Worm (Caenorhabditis elegans) whole organism, L3 larva: ENCODE results near the gene cpb-2.
A peak's percentile ranks its signal among the peaks of the same experiment; 100 is the strongest.

Source experiments
- R02D3.7 ChIP-seq: fragments of 150-350 bp; optimal IDR thresholded peaks from 2 replicates; lab custom pipeline; 2014; ENCODE audit warnings: missing biosample characterization, missing genetic modification characterization
- ZK546.5 ChIP-seq: sonication (generic microtip); optimal IDR thresholded peaks from 2 replicates; lab custom pipeline; 2017; ENCODE audit warnings: missing biosample characterization, missing genetic modification characterization
- ceh-16 ChIP-seq: sonication (generic microtip); optimal IDR thresholded peaks from 2 replicates; lab custom pipeline; 2017; ENCODE audit warnings: missing biosample characterization, missing genetic modification characterization
- ceh-9 ChIP-seq: sonication (generic microtip); optimal IDR thresholded peaks from 2 replicates; lab custom pipeline; 2018; ENCODE audit warnings: missing biosample characterization, missing genetic modification characterization
- daf-12 ChIP-seq: fragments of 150-350 bp; optimal IDR thresholded peaks from 2 replicates; lab custom pipeline; 2014; ENCODE audit warnings: missing biosample characterization, missing genetic modification reagents, missing genetic modification characterization
- egl-5 ChIP-seq: fragments of 150-350 bp; optimal IDR thresholded peaks from 2 replicates; lab custom pipeline; 2017; ENCODE audit warnings: missing biosample characterization, missing genetic modification reagents, missing genetic modification characterization, inconsistent platforms
- elt-1 ChIP-seq: fragments of 150-350 bp; optimal IDR thresholded peaks from 2 replicates; lab custom pipeline; 2014; ENCODE audit warnings: missing biosample characterization, missing genetic modification characterization
- elt-2 ChIP-seq: sonication (generic microtip); optimal IDR thresholded peaks from 2 replicates; lab custom pipeline; 2016; ENCODE audit warnings: missing genetic modification reagents, mild to moderate bottlenecking, missing genetic modification characterization, missing compliant biosample characterization
- elt-3 ChIP-seq, 3 experiments: fragments of 150-350 bp in 1 of 3; sonication (generic microtip) in 2 of 3; optimal IDR thresholded peaks; 2 replicates in 2 of 3; 4 replicates in 1 of 3; lab custom pipeline; 2014 to 2017; ENCODE audit warnings: missing biosample characterization in 3 of 3, missing genetic modification characterization in 3 of 3
- fkh-10 ChIP-seq: sonication (generic microtip); optimal IDR thresholded peaks from 2 replicates; lab custom pipeline; 2017; ENCODE audit warnings: missing biosample characterization, missing genetic modification reagents, missing genetic modification characterization
- fkh-2 ChIP-seq: fragments of 150-350 bp; optimal IDR thresholded peaks from 2 replicates; lab custom pipeline; 2014; ENCODE audit warnings: missing biosample characterization, missing genetic modification reagents, missing genetic modification characterization
- fos-1 ChIP-seq: fragments of 150-350 bp; optimal IDR thresholded peaks from 2 replicates; lab custom pipeline; 2014; ENCODE audit warnings: missing biosample characterization, missing genetic modification characterization
- hmg-11 ChIP-seq: sonication (generic microtip); optimal IDR thresholded peaks from 2 replicates; lab custom pipeline; 2016; ENCODE audit warnings: missing genetic modification characterization, missing compliant biosample characterization
- lin-15B ChIP-seq: fragments of 150-350 bp; optimal IDR thresholded peaks from 2 replicates; lab custom pipeline; 2014; ENCODE audit warnings: missing biosample characterization, missing genetic modification characterization
- lsy-12 ChIP-seq: sonication (generic microtip); optimal IDR thresholded peaks from 2 replicates; lab custom pipeline; 2016; ENCODE audit warnings: mild to moderate bottlenecking, missing genetic modification characterization, missing compliant biosample characterization
- mdl-1 ChIP-seq: fragments of 150-350 bp; optimal IDR thresholded peaks from 2 replicates; lab custom pipeline; 2014; ENCODE audit warnings: missing biosample characterization, missing genetic modification characterization
- mml-1 ChIP-seq: fragments of 150-350 bp; sonication (generic microtip); optimal IDR thresholded peaks from 3 replicates; lab custom pipeline; 2014; ENCODE audit warnings: missing biosample characterization, missing genetic modification characterization
- nfya-1 ChIP-seq: sonication (generic microtip); optimal IDR thresholded peaks from 2 replicates; lab custom pipeline; 2017; ENCODE audit warnings: missing genetic modification characterization, mild to moderate bottlenecking, missing compliant biosample characterization, antibody characterized with exemption, moderate library complexity; ENCODE audit not compliant: insufficient read depth
- nhr-11 ChIP-seq: fragments of 150-350 bp; optimal IDR thresholded peaks from 2 replicates; lab custom pipeline; 2014; ENCODE audit warnings: missing biosample characterization, missing genetic modification characterization
- nhr-12 ChIP-seq: fragments of 150-350 bp; optimal IDR thresholded peaks from 2 replicates; lab custom pipeline; 2014; ENCODE audit warnings: missing biosample characterization, missing genetic modification characterization
- nhr-23 ChIP-seq: fragments of 150-350 bp; optimal IDR thresholded peaks from 2 replicates; lab custom pipeline; 2014; ENCODE audit warnings: missing biosample characterization, missing genetic modification reagents, missing genetic modification characterization
- nhr-237 ChIP-seq: fragments of 150-350 bp; optimal IDR thresholded peaks from 2 replicates; lab custom pipeline; 2014; ENCODE audit warnings: missing biosample characterization, missing genetic modification characterization
- nhr-25 ChIP-seq: sonication (generic microtip); optimal IDR thresholded peaks from 2 replicates; lab custom pipeline; 2017; ENCODE audit warnings: missing biosample characterization, missing genetic modification characterization
- nhr-43 ChIP-seq: sonication (generic microtip); optimal IDR thresholded peaks from 2 replicates; lab custom pipeline; 2016; ENCODE audit warnings: mild to moderate bottlenecking, missing genetic modification characterization, missing compliant biosample characterization; ENCODE audit not compliant: poor library complexity, severe bottlenecking
- nhr-67 ChIP-seq: fragments of 150-350 bp; optimal IDR thresholded peaks from 2 replicates; lab custom pipeline; 2014; ENCODE audit warnings: missing biosample characterization, missing genetic modification characterization
- nhr-77 ChIP-seq: fragments of 150-350 bp; optimal IDR thresholded peaks from 2 replicates; lab custom pipeline; 2014; ENCODE audit warnings: missing biosample characterization, missing genetic modification characterization
- pqm-1 ChIP-seq: fragments of 150-350 bp; optimal IDR thresholded peaks from 2 replicates; lab custom pipeline; 2017; ENCODE audit warnings: missing biosample characterization, missing genetic modification characterization, inconsistent platforms
- unc-39 ChIP-seq: sonication (generic microtip); optimal IDR thresholded peaks from 4 replicates; lab custom pipeline; 2017; ENCODE audit warnings: missing biosample characterization, missing genetic modification characterization
- unc-62 ChIP-seq: fragments of 150-350 bp; sonication (generic microtip); optimal IDR thresholded peaks from 4 replicates; lab custom pipeline; 2014; ENCODE audit warnings: missing biosample characterization, missing genetic modification reagents, missing genetic modification characterization
- zag-1 ChIP-seq: fragments of 150-350 bp; optimal IDR thresholded peaks from 2 replicates; lab custom pipeline; 2014; ENCODE audit warnings: missing biosample characterization, missing genetic modification characterization
- ztf-11 ChIP-seq: fragments of 150-350 bp; optimal IDR thresholded peaks from 2 replicates; lab custom pipeline; 2014; ENCODE audit warnings: missing biosample characterization, missing genetic modification characterization

cpb-2 gene

ce11 chrII:6192484-6192883, at the start of gene cpb-2:
Gene cpb-2 (plus strand): TSS chrII:6192784.
- TF ChIP-seq elt-2 (no peak), elt-3 (tag; optimal IDR thresholded peaks at IDR 0.05; lab: Kevin White, UChicago) (no peak), hmg-11 (no peak), elt-1 (tag; lab: Kevin White, UChicago) (no peak), ztf-11 (tag; lab: Kevin White, UChicago) (no peak), ceh-16 (no peak), nhr-67 (tag; lab: Kevin White, UChicago) (no peak), nhr-23 (tag; lab: Kevin White, UChicago) (no peak)

DNA sequence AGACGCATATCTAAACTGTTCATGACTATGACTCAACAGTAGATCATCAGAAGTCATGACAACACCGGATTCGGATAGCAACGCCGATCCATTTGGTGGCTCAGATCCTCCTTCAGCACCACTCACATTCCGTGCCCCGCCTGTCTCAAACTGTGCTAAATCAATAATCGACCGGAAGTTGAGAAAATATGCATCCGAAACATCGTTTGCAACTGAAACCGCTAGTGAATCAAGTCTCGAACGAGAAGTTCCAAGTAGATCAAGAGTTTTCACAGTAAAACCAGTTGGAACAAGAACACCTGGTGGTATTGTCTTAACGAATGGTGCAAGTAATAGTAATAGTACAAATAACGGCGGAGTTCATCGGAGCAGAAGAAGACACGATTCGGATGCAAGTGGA, 45.5 kb upstream of the cpb-2 start:
- TF ChIP-seq nhr-43 (tag; lab: Kevin White, UChicago) (no peak), mml-1 (tag; lab: Kevin White, UChicago) (no peak), zag-1 (tag; lab: Kevin White, UChicago) (no peak), hmg-11 (no peak), fos-1 (tag; lab: Kevin White, UChicago) (no peak), unc-39 (tag; lab: Kevin White, UChicago) (no peak), nhr-237 (tag; lab: Kevin White, UChicago) (no peak), daf-12 (tag; lab: Kevin White, UChicago) (no peak), nhr-25 (no peak), elt-3 (tag; optimal IDR thresholded peaks at IDR 0.05; lab: Kevin White, UChicago) (no peak), lsy-12 (tag; lab: Kevin White, UChicago) (no peak), R02D3.7 (tag; lab: Kevin White, UChicago) (no peak)

- TF ChIP-seq ceh-9 (no peak), fkh-10 (GFP tag; lab: Kevin White, UChicago) (peak; percentile 82), nhr-77 (tag; lab: Kevin White, UChicago) (no peak), unc-39 (tag; lab: Kevin White, UChicago) (no peak), zag-1 (tag; lab: Kevin White, UChicago) (no peak), unc-62 (GFP tag; lab: Kevin White, UChicago) (no peak), nhr-43 (tag; lab: Kevin White, UChicago) (no peak), elt-1 (tag; lab: Kevin White, UChicago) (no peak), nfya-1 (tag; lab: Kevin White, UChicago) (peak; percentile 30), nhr-12 (tag; lab: Kevin White, UChicago) (no peak)
Observed at ce11 chrII:6148369-6148768, 44.2 kb upstream of the cpb-2 start.

DNA sequence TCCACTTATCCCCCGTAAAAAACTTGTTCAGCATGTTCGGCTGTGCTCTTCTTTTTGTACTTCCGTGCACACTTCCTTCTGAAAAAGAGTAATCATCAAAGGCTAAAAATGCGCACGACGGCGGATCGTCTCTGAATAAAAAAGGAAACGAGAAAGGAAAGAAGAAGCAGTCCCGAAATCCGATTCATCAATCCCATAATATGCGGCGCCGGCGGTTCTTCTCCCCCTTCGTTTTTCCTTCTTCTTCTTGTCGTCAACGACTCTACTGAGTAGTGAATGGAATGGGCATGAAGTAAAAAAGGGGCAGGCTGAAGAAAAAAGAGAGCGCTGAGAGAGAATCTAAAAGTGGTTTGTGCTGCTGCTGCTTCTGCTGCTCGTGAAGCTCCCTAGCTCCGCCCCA, 43.1 kb upstream of the cpb-2 start:
- TF ChIP-seq nfya-1 (tag; lab: Kevin White, UChicago) (peak; percentile 22), mml-1 (tag; lab: Kevin White, UChicago) (no peak), fkh-10 (GFP tag; lab: Kevin White, UChicago) (peak; percentile 75), pqm-1 (tag; lab: Kevin White, UChicago) (no peak), nhr-11 (tag; lab: Kevin White, UChicago) (no peak)
- TF ChIP-seq, all 47 proteins: peak for 2

ce11 chrII:6158111-6158510, 34.5 kb upstream of the cpb-2 start:
- TF ChIP-seq unc-39 (tag; lab: Kevin White, UChicago) = no peak
- TF ChIP-seq fkh-2 = no peak

DNA sequence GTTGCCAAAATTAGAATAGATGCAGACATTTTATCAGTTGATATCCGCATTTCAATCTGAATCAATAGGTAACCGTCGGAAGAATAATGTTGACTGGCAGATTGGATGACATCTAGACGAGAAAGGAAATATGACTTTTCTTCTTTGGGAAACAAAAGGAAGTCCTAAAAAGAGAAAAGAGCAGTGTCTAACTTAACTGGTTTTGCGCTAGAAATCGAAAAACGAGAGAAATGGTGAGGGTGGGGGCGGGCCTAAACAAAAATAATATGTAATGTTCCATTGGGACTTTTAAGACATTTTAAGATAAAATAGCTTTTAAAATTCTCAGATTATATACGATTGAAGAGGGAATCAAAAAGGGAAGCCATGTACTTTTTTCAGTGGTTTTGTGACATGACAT, 31.6 kb upstream of the cpb-2 start, which contains the start of gene exp-1:
Gene exp-1 (minus strand): TSS at position 101 of the 400 bp plus-strand sequence.
- TF ChIP-seq daf-12 (tag; lab: Kevin White, UChicago) (no peak), zag-1 (tag; lab: Kevin White, UChicago) (no peak), elt-2 (no peak), egl-5 (no peak), ZK546.5 (tag; lab: Kevin White, UChicago) (no peak), mdl-1 (tag; lab: Kevin White, UChicago) (no peak), elt-3 (tag; optimal IDR thresholded peaks at IDR 0.05; lab: Kevin White, UChicago) (no peak), lin-15B (tag; lab: Kevin White, UChicago) (no peak)
